Worm (Caenorhabditis elegans): ENCODE data around the gene Y38C1AA.19.

Gene Y38C1AA.19

DNA sequence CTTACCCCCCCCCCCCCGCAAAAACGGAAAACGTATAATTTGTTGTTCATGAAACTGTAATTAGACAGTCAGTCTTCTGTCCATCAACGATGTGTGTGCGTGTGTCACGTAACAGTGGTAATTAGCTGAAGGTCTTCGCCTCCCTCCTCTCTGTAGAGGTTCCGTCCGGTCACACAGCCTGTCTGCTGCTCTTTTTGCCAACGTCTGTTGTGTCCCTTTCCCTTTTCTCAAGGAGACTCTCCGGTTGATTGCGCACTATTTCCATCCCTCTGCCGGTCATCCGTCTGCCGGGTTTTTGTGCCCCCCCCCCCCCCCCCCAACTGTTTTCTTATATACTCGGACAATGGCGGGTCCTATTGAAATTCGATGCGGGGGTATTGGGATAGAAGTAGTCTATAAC lies 15.7 kb downstream of the Y38C1AA.19 start:
- TF ChIP-seq egl-27 (tag; optimal IDR thresholded peaks at IDR 0.05) (no peak), unc-39 (tag; optimal IDR thresholded peaks at IDR 0.05) (no peak), nhr-25 (tag; optimal IDR thresholded peaks at IDR 0.05) (no peak), zag-1 (tag; optimal IDR thresholded peaks at IDR 0.05) (no peak), nfya-1 (tag; optimal IDR thresholded peaks at IDR 0.05; ENCODE audit: insufficient read depth) (no peak), lsy-12 (tag; optimal IDR thresholded peaks at IDR 0.05) (no peak)

DNA sequence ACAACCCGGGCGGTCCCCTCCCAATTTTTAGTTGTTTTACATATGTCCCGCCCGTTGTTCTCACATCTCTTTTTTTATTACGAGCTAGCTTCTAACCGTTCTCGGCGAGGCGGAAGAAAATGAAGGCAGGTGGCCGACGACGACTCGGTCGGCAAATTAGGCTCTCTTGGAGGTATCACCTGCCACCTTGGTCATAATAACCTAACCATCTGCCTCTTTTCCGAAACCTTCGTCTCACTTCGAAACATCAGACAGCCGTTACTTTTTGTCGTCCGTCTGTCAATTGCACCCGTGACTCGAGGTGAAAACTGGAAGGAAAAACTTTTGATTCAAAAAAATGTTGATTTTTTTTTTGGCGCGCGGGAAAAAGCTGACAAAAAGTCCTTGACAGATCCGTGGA lies 17.5 kb downstream of the Y38C1AA.19 start:
- TF ChIP-seq snpc-4 (tag; optimal IDR thresholded peaks at IDR 0.05) (no peak), eor-1 (tag; optimal IDR thresholded peaks at IDR 0.05) (no peak), fkh-2 (tag; optimal IDR thresholded peaks at IDR 0.05) (no peak), hmg-11 (tag; optimal IDR thresholded peaks at IDR 0.05) (no peak), ZK546.5 (tag; optimal IDR thresholded peaks at IDR 0.05) (no peak), lin-15B (tag; optimal IDR thresholded peaks at IDR 0.05) (no peak), lsy-12 (tag; optimal IDR thresholded peaks at IDR 0.05) (no peak), tbx-2 (tag; optimal IDR thresholded peaks at IDR 0.05) (no peak), ama-1 (optimal IDR thresholded peaks at IDR 0.05) (no peak)

DNA sequence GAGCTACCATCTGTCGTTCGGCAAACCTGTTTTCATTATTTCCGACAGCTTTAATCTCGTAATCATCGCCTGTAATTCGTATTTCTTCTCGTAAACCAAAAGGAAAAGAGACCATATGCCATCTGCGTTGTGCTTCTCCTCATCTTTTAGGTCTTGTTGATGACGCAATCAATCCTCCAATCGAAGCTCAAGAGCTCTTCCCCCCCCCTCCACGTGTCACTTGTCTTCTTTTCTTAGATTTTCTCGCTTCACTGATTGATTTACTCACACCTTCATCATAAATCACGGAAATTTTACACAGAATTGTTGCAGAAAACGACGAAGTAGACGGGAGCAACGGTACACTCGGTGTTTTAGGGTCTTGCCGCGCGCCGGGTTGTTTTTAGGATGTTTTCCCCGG lies 18.7 kb downstream of the Y38C1AA.19 start, which contains the start of gene tcl-2:
tcl-2 (plus strand) TSS at position 388 of the 400 bp plus-strand sequence.
- no peak for TF ChIP-seq elt-3 (tag; optimal IDR thresholded peaks at IDR 0.05)
- no peak for TF ChIP-seq snpc-4 (tag; optimal IDR thresholded peaks at IDR 0.05)
- TF ChIP-seq unc-62 (GFP tag; optimal IDR thresholded peaks at IDR 0.05) = no peak
- no peak for TF ChIP-seq nhr-77 (tag; optimal IDR thresholded peaks at IDR 0.05)
- TF ChIP-seq lsy-12 (tag; optimal IDR thresholded peaks at IDR 0.05) = no peak
- no peak for TF ChIP-seq nfya-1 (tag; optimal IDR thresholded peaks at IDR 0.05; ENCODE audit: insufficient read depth)
- no peak for TF ChIP-seq fos-1 (tag; optimal IDR thresholded peaks at IDR 0.05)
- no peak for TF ChIP-seq lin-15B (tag; optimal IDR thresholded peaks at IDR 0.05)
- TF ChIP-seq ceh-28 (tag; optimal IDR thresholded peaks at IDR 0.05) = no peak
- no peak for TF ChIP-seq fkh-10 (GFP tag; optimal IDR thresholded peaks at IDR 0.05)
- TF ChIP-seq pqm-1 (tag; optimal IDR thresholded peaks at IDR 0.05) = no peak
- TF ChIP-seq mdl-1 (tag; optimal IDR thresholded peaks at IDR 0.05) = no peak
- no peak for TF ChIP-seq daf-12 (tag; optimal IDR thresholded peaks at IDR 0.05)
- no peak for TF ChIP-seq ztf-11 (tag; optimal IDR thresholded peaks at IDR 0.05)
- no peak for TF ChIP-seq hmg-11 (tag; optimal IDR thresholded peaks at IDR 0.05)

DNA sequence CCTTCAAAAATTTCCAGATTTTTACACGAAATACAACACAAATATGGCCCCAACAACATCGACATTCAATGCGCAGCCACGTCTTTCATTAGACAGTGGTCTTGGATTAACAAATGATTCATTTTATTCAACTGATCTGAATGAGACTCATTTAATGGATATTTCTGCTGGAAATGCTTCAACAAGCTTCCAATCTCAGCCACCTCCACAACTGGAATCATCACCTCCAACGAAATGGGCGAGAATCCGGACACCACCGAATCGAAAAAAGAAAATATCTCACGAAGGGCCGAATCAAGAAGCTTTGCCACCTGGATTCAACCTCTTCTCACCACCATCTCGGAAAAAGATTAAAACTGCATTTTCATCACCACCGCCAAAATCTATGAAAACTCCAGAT lies 19.7 kb downstream of the Y38C1AA.19 start:
- no peak for TF ChIP-seq eor-1 (tag; optimal IDR thresholded peaks at IDR 0.05)
- no peak for TF ChIP-seq nhr-76 (tag; optimal IDR thresholded peaks at IDR 0.05)
- no peak for TF ChIP-seq nhr-28 (tag; optimal IDR thresholded peaks at IDR 0.05)
- no peak for TF ChIP-seq unc-62 (GFP tag; optimal IDR thresholded peaks at IDR 0.05)
- no peak for TF ChIP-seq hmg-11 (tag; optimal IDR thresholded peaks at IDR 0.05)
- TF ChIP-seq R02D3.7 (tag; optimal IDR thresholded peaks at IDR 0.05) = no peak
- no peak for TF ChIP-seq nhr-67 (tag; optimal IDR thresholded peaks at IDR 0.05)
- TF ChIP-seq nhr-11 (tag; optimal IDR thresholded peaks at IDR 0.05) = no peak
- no peak for TF ChIP-seq aly-2 (tag; optimal IDR thresholded peaks at IDR 0.05)
- TF ChIP-seq nhr-12 (tag; optimal IDR thresholded peaks at IDR 0.05) = no peak
- no peak for TF ChIP-seq fkh-2 (tag; optimal IDR thresholded peaks at IDR 0.05)
- no peak for TF ChIP-seq lsy-12 (tag; optimal IDR thresholded peaks at IDR 0.05)
- TF ChIP-seq jun-1 (tag; optimal IDR thresholded peaks at IDR 0.05) = no peak
- no peak for TF ChIP-seq tbx-2 (tag; optimal IDR thresholded peaks at IDR 0.05)
- TF ChIP-seq egl-27 (tag; optimal IDR thresholded peaks at IDR 0.05) = no peak
- no peak for TF ChIP-seq ztf-11 (tag; optimal IDR thresholded peaks at IDR 0.05)

- TF ChIP-seq egl-27 (tag; optimal IDR thresholded peaks at IDR 0.05) = no peak
- no peak for TF ChIP-seq skn-1 (tag; optimal IDR thresholded peaks at IDR 0.05)
- TF ChIP-seq ama-1 (optimal IDR thresholded peaks at IDR 0.05) = no peak
- TF ChIP-seq pqm-1 (tag; optimal IDR thresholded peaks at IDR 0.05) = no peak
- no peak for TF ChIP-seq R02D3.7 (tag; optimal IDR thresholded peaks at IDR 0.05)
- TF ChIP-seq pha-4 (tag; optimal IDR thresholded peaks at IDR 0.05) = no peak
- no peak for TF ChIP-seq ZK546.5 (tag; optimal IDR thresholded peaks at IDR 0.05)
- no peak for TF ChIP-seq snpc-4 (tag; optimal IDR thresholded peaks at IDR 0.05)
- no peak for TF ChIP-seq lin-39 (tag; optimal IDR thresholded peaks at IDR 0.05)
- TF ChIP-seq nhr-77 (tag; optimal IDR thresholded peaks at IDR 0.05) = no peak
- TF ChIP-seq mml-1 (tag; optimal IDR thresholded peaks at IDR 0.05) = no peak
- TF ChIP-seq ceh-16 (tag; optimal IDR thresholded peaks at IDR 0.05) = no peak
- no peak for TF ChIP-seq daf-12 (tag; optimal IDR thresholded peaks at IDR 0.05)
- no peak for TF ChIP-seq sea-2 (GFP tag; optimal IDR thresholded peaks at IDR 0.05)
These were observed 23.6 kb downstream of the Y38C1AA.19 start for ce11 chrIV:183519-183918.
